Fruit fly (Drosophila melanogaster) whole organism, embryonic: ENCODE measurements around the gene CG8289.

Experiments used
- Awh ChIP-seq: fragments of 200-800 bp; sonication (Bioruptor generic); IDR thresholded peaks from 2 replicates; pipeline ENCODE4, ENCODE4 v1.3.6; 2022; ENCODE audit warnings: missing biosample characterization, missing genetic modification characterization
- CG10267 ChIP-seq: fragments of 200-800 bp; sonication (Bioruptor generic); optimal IDR thresholded peaks from 2 replicates; lab custom pipeline; 2018; ENCODE audit warnings: missing biosample characterization, mild to moderate bottlenecking, missing genetic modification characterization, moderate library complexity
- CG12155 ChIP-seq: fragments of 200-800 bp; sonication (Bioruptor generic); optimal IDR thresholded peaks from 3 replicates; lab custom pipeline; 2016; ENCODE audit warnings: missing biosample characterization, missing genetic modification characterization
- CG12659 ChIP-seq: fragments of 200-800 bp; sonication (Bioruptor generic); optimal IDR thresholded peaks from 3 replicates; lab custom pipeline; 2017; ENCODE audit warnings: mild to moderate bottlenecking, missing biosample characterization, missing genetic modification reagents, missing genetic modification characterization
- CG17328 ChIP-seq: fragments of 200-800 bp; sonication (Bioruptor generic); IDR thresholded peaks from 2 replicates; pipeline ENCODE4 v1.3.6; 2022; ENCODE audit warnings: missing biosample characterization, missing genetic modification characterization
- CG17829 ChIP-seq: fragments of 200-800 bp; optimal IDR thresholded peaks from 2 replicates; lab custom pipeline; 2019; ENCODE audit warnings: missing biosample characterization, mild to moderate bottlenecking, missing genetic modification characterization, moderate library complexity
- CG17912 ChIP-seq: fragments of 200-800 bp; sonication (Bioruptor generic); optimal IDR thresholded peaks from 2 replicates; lab custom pipeline; 2018; ENCODE audit warnings: missing biosample characterization, mild to moderate bottlenecking, missing genetic modification characterization
- CG2116 ChIP-seq: fragments of 200-800 bp; sonication (Bioruptor generic); optimal IDR thresholded peaks from 3 replicates; lab custom pipeline; 2018; ENCODE audit warnings: missing biosample characterization, mild to moderate bottlenecking, missing genetic modification characterization
- CG3163 ChIP-seq: fragments of 200-800 bp; sonication (Bioruptor generic); optimal IDR thresholded peaks from 3 replicates; lab custom pipeline; 2016; ENCODE audit warnings: missing biosample characterization, missing genetic modification characterization
- CG32532 ChIP-seq: fragments of 200-800 bp; sonication (Bioruptor generic); IDR thresholded peaks from 2 replicates; pipeline ENCODE4 v1.3.6; 2022; ENCODE audit warnings: missing biosample characterization, missing genetic modification characterization
- CG33557 ChIP-seq: fragments of 200-800 bp; sonication (Bioruptor generic); optimal IDR thresholded peaks from 2 replicates; lab custom pipeline; 2019; ENCODE audit warnings: missing biosample characterization, mild to moderate bottlenecking, missing genetic modification characterization, moderate library complexity
- CG34224 ChIP-seq: fragments of 200-800 bp; sonication (Bioruptor generic); IDR thresholded peaks from 3 replicates; pipeline ENCODE4 v1.3.6; 2022; ENCODE audit warnings: missing biosample characterization, missing genetic modification characterization; ENCODE audit not compliant: partially characterized antibody
- CG34422 ChIP-seq: fragments of 200-800 bp; sonication (Bioruptor generic); IDR thresholded peaks from 3 replicates; pipeline ENCODE4 v1.3.6; 2022; ENCODE audit warnings: missing biosample characterization, missing genetic modification characterization
- CG4360 ChIP-seq: fragments of 200-800 bp; sonication (Bioruptor generic); IDR thresholded peaks from 2 replicates; pipeline ENCODE4 v1.3.6; 2022; ENCODE audit warnings: missing biosample characterization, missing genetic modification characterization
- CG43689 ChIP-seq: fragments of 200-800 bp; sonication (Bioruptor generic); IDR thresholded peaks from 2 replicates; pipeline ENCODE4 v1.3.6; 2022; ENCODE audit warnings: missing biosample characterization, missing genetic modification characterization
- CG4424 ChIP-seq: fragments of 200-800 bp; sonication (Bioruptor generic); optimal IDR thresholded peaks from 3 replicates; lab custom pipeline; 2016; ENCODE audit warnings: missing biosample characterization, missing genetic modification characterization
- CG5180 ChIP-seq: fragments of 200-800 bp; sonication (Bioruptor generic); optimal IDR thresholded peaks from 3 replicates; lab custom pipeline; 2017; ENCODE audit warnings: missing biosample characterization, missing genetic modification characterization, mild to moderate bottlenecking, moderate library complexity, missing genetic modification reagents
- CG6175 ChIP-seq: fragments of 200-800 bp; sonication (Bioruptor generic); IDR thresholded peaks from 3 replicates; pipeline ENCODE4 v1.3.6; 2022; ENCODE audit warnings: missing biosample characterization, missing genetic modification characterization
- CG6272 ChIP-seq: fragments of 200-800 bp; sonication (Bioruptor generic); IDR thresholded peaks from 2 replicates; pipeline ENCODE4 v1.3.6; 2022; ENCODE audit warnings: missing biosample characterization, missing genetic modification characterization
- CG6791 ChIP-seq: fragments of 200-800 bp; sonication (Bioruptor generic); IDR thresholded peaks from 3 replicates; pipeline ENCODE4 v1.3.6; 2022; ENCODE audit warnings: missing biosample characterization, missing genetic modification characterization; ENCODE audit not compliant: partially characterized antibody
- CG7786 ChIP-seq: fragments of 200-800 bp; sonication (Bioruptor generic); optimal IDR thresholded peaks from 2 replicates; lab custom pipeline; 2016; ENCODE audit warnings: missing biosample characterization, missing genetic modification characterization
- CG8924 ChIP-seq: fragments of 200-800 bp; optimal IDR thresholded peaks from 3 replicates; lab custom pipeline; 2019; ENCODE audit warnings: missing biosample characterization, mild to moderate bottlenecking, missing genetic modification characterization, moderate library complexity
- CG9932 ChIP-seq: fragments of 200-800 bp; sonication (Bioruptor generic); IDR thresholded peaks from 2 replicates; pipeline ENCODE4 v1.3.6; 2022; ENCODE audit warnings: missing biosample characterization, missing genetic modification characterization
- D19A ChIP-seq: fragments of 200-800 bp; optimal IDR thresholded peaks from 3 replicates; lab custom pipeline; 2019; ENCODE audit warnings: missing biosample characterization, mild to moderate bottlenecking, missing genetic modification characterization, moderate library complexity
- E2f2 ChIP-seq: fragments of 200-800 bp; sonication (Bioruptor generic); IDR thresholded peaks from 2 replicates; pipeline ENCODE4 v1.3.6; 2022; ENCODE audit warnings: missing biosample characterization, missing genetic modification characterization
- HLH4C ChIP-seq: fragments of 200-800 bp; sonication (Bioruptor generic); IDR thresholded peaks from 3 replicates; pipeline ENCODE4 v1.3.6; 2022; ENCODE audit warnings: missing biosample characterization, missing genetic modification characterization; ENCODE audit not compliant: partially characterized antibody
- Hr39 ChIP-seq: fragments of >200 bp; optimal IDR thresholded peaks from 2 replicates; lab custom pipeline; 2017
- MESR4 ChIP-seq: fragments of 200-800 bp; sonication (Bioruptor generic); optimal IDR thresholded peaks from 2 replicates; lab custom pipeline; 2018; ENCODE audit warnings: missing biosample characterization, mild to moderate bottlenecking, missing genetic modification characterization, moderate library complexity
- Max ChIP-seq: fragments of 200-800 bp; sonication (Bioruptor generic); optimal IDR thresholded peaks from 2 replicates; lab custom pipeline; 2016; ENCODE audit warnings: missing biosample characterization, mild to moderate bottlenecking, missing genetic modification characterization
- Meics ChIP-seq: fragments of 200-800 bp; sonication (Bioruptor generic); optimal IDR thresholded peaks from 2 replicates; lab custom pipeline; 2017; ENCODE audit warnings: missing biosample characterization, mild to moderate bottlenecking, missing genetic modification characterization
- NC2α ChIP-seq: fragments of 200-800 bp; sonication (Bioruptor generic); optimal IDR thresholded peaks from 2 replicates; lab custom pipeline; 2016; ENCODE audit warnings: missing biosample characterization, missing genetic modification characterization
- Nf-YB ChIP-seq: fragments of 200-800 bp; sonication (Bioruptor generic); optimal IDR thresholded peaks from 3 replicates; lab custom pipeline; 2019; ENCODE audit warnings: missing biosample characterization, mild to moderate bottlenecking, missing genetic modification characterization, moderate library complexity
- NfI ChIP-seq: fragments of 200-800 bp; sonication (Bioruptor generic); optimal IDR thresholded peaks from 3 replicates; lab custom pipeline; 2018; ENCODE audit warnings: missing biosample characterization, mild to moderate bottlenecking, missing genetic modification characterization, moderate library complexity
- Oli ChIP-seq: fragments of 200-800 bp; sonication (Bioruptor generic); optimal IDR thresholded peaks from 2 replicates; lab custom pipeline; 2018; ENCODE audit warnings: missing biosample characterization, mild to moderate bottlenecking, missing genetic modification characterization, moderate library complexity
- Trl ChIP-seq, 3 experiments: fragments of >200 bp in 2 of 3; fragments of 200-800 bp in 1 of 3; sonication (Bioruptor generic) in 1 of 3; optimal IDR thresholded peaks; 2 replicates in 1 of 3; 3 replicates in 2 of 3; lab custom pipeline; 2016 to 2017; ENCODE audit warnings: missing biosample characterization in 1 of 3, missing genetic modification characterization in 1 of 3
- ci ChIP-seq: fragments of 200-800 bp; sonication (Bioruptor generic); IDR thresholded peaks from 3 replicates; pipeline ENCODE4 v1.3.6; 2022; ENCODE audit warnings: missing biosample characterization, missing genetic modification characterization
- gfzf ChIP-seq: fragments of 200-800 bp; sonication (Bioruptor generic); optimal IDR thresholded peaks from 2 replicates; lab custom pipeline; 2016; ENCODE audit warnings: missing biosample characterization, mild to moderate bottlenecking, missing genetic modification characterization, moderate library complexity
- hkb ChIP-seq, 2 experiments: fragments of 200-800 bp in 1 of 2; fragments of >200 bp in 1 of 2; sonication (Bioruptor generic) in 1 of 2; IDR thresholded peaks in 1 of 2; optimal IDR thresholded peaks in 1 of 2; 2 replicates each; pipeline versions ENCODE4 v1.3.6 to Lab custom; 2017 to 2022; ENCODE audit warnings: missing biosample characterization in 1 of 2, missing genetic modification characterization in 1 of 2
- knrl ChIP-seq: fragments of 200-800 bp; sonication (Bioruptor generic); IDR thresholded peaks from 3 replicates; pipeline ENCODE4 v1.3.6; 2022; ENCODE audit warnings: missing biosample characterization, missing genetic modification characterization; ENCODE audit not compliant: partially characterized antibody
- lov ChIP-seq, 2 experiments: fragments of 200-800 bp in 1 of 2; fragments of >200 bp in 1 of 2; sonication (Bioruptor generic) in 1 of 2; IDR thresholded peaks in 1 of 2; optimal IDR thresholded peaks in 1 of 2; 2 replicates in 1 of 2; 3 replicates in 1 of 2; pipeline versions ENCODE4 v1.3.6 to Lab custom; 2017 to 2022; ENCODE audit warnings: missing biosample characterization in 1 of 2, missing genetic modification characterization in 1 of 2
- maf-S ChIP-seq: fragments of 200-800 bp; sonication (Bioruptor generic); optimal IDR thresholded peaks from 2 replicates; lab custom pipeline; 2016; ENCODE audit warnings: missing biosample characterization, missing genetic modification characterization
- nmo ChIP-seq: fragments of 200-800 bp; sonication (Bioruptor generic); optimal IDR thresholded peaks from 2 replicates; lab custom pipeline; 2018; ENCODE audit warnings: missing biosample characterization, mild to moderate bottlenecking, missing genetic modification characterization, moderate library complexity
- pfk ChIP-seq: fragments of 200-800 bp; sonication (Bioruptor generic); optimal IDR thresholded peaks from 2 replicates; lab custom pipeline; 2018; ENCODE audit warnings: missing biosample characterization, mild to moderate bottlenecking, missing genetic modification characterization, moderate library complexity
- pros ChIP-seq: fragments of 200-800 bp; sonication (Bioruptor generic); optimal IDR thresholded peaks from 3 replicates; lab custom pipeline; 2019; ENCODE audit warnings: missing biosample characterization, mild to moderate bottlenecking, missing genetic modification characterization, moderate library complexity
- pzg ChIP-seq: fragments of 200-800 bp; sonication (Bioruptor generic); optimal IDR thresholded peaks from 3 replicates; lab custom pipeline; 2018; ENCODE audit warnings: missing biosample characterization, mild to moderate bottlenecking, missing genetic modification characterization, moderate library complexity
- sna ChIP-seq: fragments of 200-800 bp; sonication (Bioruptor generic); IDR thresholded peaks from 2 replicates; pipeline ENCODE4 v1.3.6; 2022; ENCODE audit warnings: missing biosample characterization, missing genetic modification characterization; ENCODE audit not compliant: partially characterized antibody
- tap ChIP-seq: fragments of 200-800 bp; optimal IDR thresholded peaks from 3 replicates; lab custom pipeline; 2019; ENCODE audit warnings: missing biosample characterization, mild to moderate bottlenecking, missing genetic modification characterization, moderate library complexity
- tin ChIP-seq: fragments of 200-800 bp; sonication (Bioruptor generic); optimal IDR thresholded peaks from 3 replicates; lab custom pipeline; 2016; ENCODE audit warnings: missing biosample characterization, missing genetic modification characterization
- usp ChIP-seq: fragments of >200 bp; optimal IDR thresholded peaks from 2 replicates; lab custom pipeline; 2017; ENCODE audit warnings: missing biosample characterization, missing genetic modification characterization

Gene CG8289

DNA sequence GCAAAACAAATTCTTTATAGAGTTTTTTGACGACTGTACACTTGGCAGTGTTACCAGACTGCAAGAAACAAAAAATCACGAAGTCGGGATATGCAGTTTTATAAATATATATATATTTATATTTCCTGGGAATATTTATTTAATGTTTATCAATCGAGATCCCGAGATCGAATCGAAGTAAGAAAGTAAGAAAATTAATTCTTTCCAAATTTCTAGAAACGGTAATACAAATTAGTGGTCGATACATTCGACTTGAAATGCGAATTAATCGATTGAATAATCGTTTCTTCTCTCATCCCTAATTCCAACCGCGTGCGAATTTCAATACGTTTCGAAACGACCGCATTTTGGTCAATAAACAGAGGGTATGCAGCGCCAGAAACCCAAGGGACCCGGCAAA lies at the start of gene CG8289, which contains the start of gene CG5800:
Gene CG8289 (minus strand): TSS at position 44 of the 400 bp plus-strand sequence.
Gene CG5800 (plus strand): TSS at position 281 of the 400 bp plus-strand sequence.
- TF ChIP-seq CG4424 (peak; percentile 2), CG12155 (GFP tag; lab: Kevin White, UChicago) (peak; percentile 15), HLH4C (GFP tag; lab: Robert Waterston, UW) (peak; percentile 37; the same call in 1 of the 3 replicates), CG8924 (tag; lab: Kevin White, UChicago) (no peak), CG17829 (tag; lab: Kevin White, UChicago) (peak; percentile 65), CG10267 (tag; lab: Kevin White, UChicago) (peak; percentile 71), CG5180 (GFP tag; lab: Kevin White, UChicago) (no peak), CG6791 (GFP tag; lab: Robert Waterston, UW) (peak; percentile 49; the same call in 1 of the 3 replicates), NC2α (GFP tag; lab: Kevin White, UChicago) (no peak), CG17328 (no peak), CG6175 (GFP tag; lab: Robert Waterston, UW) (no peak), Hr39 (lab: Kevin White, UChicago) (no peak), maf-S (GFP tag; lab: Kevin White, UChicago) (no peak), pros (GFP tag; lab: Kevin White, UChicago) (no peak), CG17912 (no peak), hkb (optimal IDR thresholded peaks at IDR 0.05; lab: Kevin White, UChicago) (no peak), hkb (GFP tag; IDR thresholded peaks at IDR 0.05; lab: Robert Waterston, UW) (no peak), E2f2 (GFP tag; lab: Robert Waterston, UW) (peak; percentile 58), tin (GFP tag; lab: Kevin White, UChicago) (peak; percentile 4), Max (peak; percentile 34), Nf-YB (GFP tag; lab: Kevin White, UChicago) (no peak), CG34422 (GFP tag; lab: Robert Waterston, UW) (no peak), CG12659 (GFP tag; lab: Kevin White, UChicago) (peak; percentile 65), NfI (GFP tag; lab: Kevin White, UChicago) (peak; percentile 13), MESR4 (GFP tag; lab: Kevin White, UChicago) (no peak), CG32532 (GFP tag; lab: Robert Waterston, UW) (no peak), ci (GFP tag; lab: Robert Waterston, UW) (no peak), pfk (GFP tag; lab: Kevin White, UChicago) (no peak), CG4360 (no peak), CG34224 (GFP tag; lab: Robert Waterston, UW) (peak; percentile 69), tap (tag; lab: Kevin White, UChicago) (no peak), D19A (tag; lab: Kevin White, UChicago) (no peak), lov (optimal IDR thresholded peaks at IDR 0.05; lab: Kevin White, UChicago) (no peak), lov (GFP tag; IDR thresholded peaks at IDR 0.05; lab: Robert Waterston, UW) (no peak), CG6272 (GFP tag; lab: Robert Waterston, UW) (no peak), CG2116 (peak; percentile 65), Oli (tag; lab: Kevin White, UChicago) (no peak), CG9932 (0 out of 2 replicates have a peak, but pooled peaks have one; percentile 9), Awh (GFP tag; lab: Robert Waterston, UW) (no peak), sna (GFP tag; lab: Robert Waterston, UW) (peak; percentile 59), Meics (GFP tag; lab: Kevin White, UChicago) (no peak), usp (no peak), nmo (peak; percentile 49), CG43689 (no peak), pzg (GFP tag; lab: Kevin White, UChicago) (peak; percentile 49), Trl (optimal IDR thresholded peaks at IDR 0.05; lab: Kevin White, UChicago) (no peak), Trl (GFP tag; optimal IDR thresholded peaks at IDR 0.05; lab: Kevin White, UChicago) (no peak), CG7786 (no peak), CG3163 (GFP tag; lab: Kevin White, UChicago) (no peak), CG33557 (GFP tag; lab: Kevin White, UChicago) (peak; percentile 20), gfzf (GFP tag; lab: Kevin White, UChicago) (peak; percentile 59), knrl (GFP tag; lab: Robert Waterston, UW) (peak; percentile 68)
